Fruit fly (Drosophila melanogaster) whole organism, embryonic: Measurements from ENCODE around the gene asl.

ENCODE experiments used
- CG10321 ChIP-seq: fragments of 200-800 bp; sonication (Bioruptor generic); IDR thresholded peaks from 2 replicates; pipeline ENCODE4 v1.3.6; 2022; ENCODE audit warnings: missing biosample characterization, missing genetic modification characterization
- CG12155 ChIP-seq: fragments of 200-800 bp; sonication (Bioruptor generic); optimal IDR thresholded peaks from 3 replicates; lab custom pipeline; 2016; ENCODE audit warnings: missing biosample characterization, missing genetic modification characterization
- CG12769 ChIP-seq: fragments of 200-800 bp; sonication (Bioruptor generic); optimal IDR thresholded peaks from 2 replicates; lab custom pipeline; 2019; ENCODE audit warnings: missing biosample characterization, mild to moderate bottlenecking, missing genetic modification characterization, moderate library complexity
- CG1603 ChIP-seq: fragments of 200-800 bp; sonication (Bioruptor generic); optimal IDR thresholded peaks from 2 replicates; lab custom pipeline; 2019; ENCODE audit warnings: missing biosample characterization, mild to moderate bottlenecking, missing genetic modification characterization, moderate library complexity
- CG16779 ChIP-seq: fragments of 200-800 bp; sonication (Bioruptor generic); IDR thresholded peaks from 2 replicates; pipeline ENCODE4 v1.3.6; 2022; ENCODE audit warnings: missing biosample characterization, missing genetic modification characterization
- CG1832 ChIP-seq: fragments of 200-800 bp; sonication (Bioruptor generic); optimal IDR thresholded peaks from 2 replicates; lab custom pipeline; 2017; ENCODE audit warnings: missing biosample characterization, mild to moderate bottlenecking, missing genetic modification characterization, inconsistent platforms
- CG18764 ChIP-seq: fragments of 200-800 bp; sonication (Bioruptor generic); optimal IDR thresholded peaks from 3 replicates; lab custom pipeline; 2016; ENCODE audit warnings: missing biosample characterization, missing genetic modification characterization
- CG2199 ChIP-seq: fragments of 200-800 bp; sonication (Bioruptor generic); IDR thresholded peaks from 3 replicates; pipeline ENCODE4 v1.3.6; 2022; ENCODE audit warnings: missing biosample characterization, missing genetic modification characterization
- CG30403 ChIP-seq: fragments of 200-800 bp; sonication (Bioruptor generic); optimal IDR thresholded peaks from 3 replicates; lab custom pipeline; 2016; ENCODE audit warnings: missing biosample characterization, missing genetic modification characterization
- CG34224 ChIP-seq: fragments of 200-800 bp; sonication (Bioruptor generic); IDR thresholded peaks from 3 replicates; pipeline ENCODE4 v1.3.6; 2022; ENCODE audit warnings: missing biosample characterization, missing genetic modification characterization; ENCODE audit not compliant: partially characterized antibody
- CG3995 ChIP-seq: fragments of 200-800 bp; sonication (Bioruptor generic); optimal IDR thresholded peaks from 3 replicates; lab custom pipeline; 2016; ENCODE audit warnings: missing biosample characterization, missing genetic modification characterization
- CG4707 ChIP-seq: fragments of 200-800 bp; sonication (Bioruptor generic); optimal IDR thresholded peaks from 2 replicates; lab custom pipeline; 2018; ENCODE audit warnings: missing biosample characterization, mild to moderate bottlenecking, missing genetic modification characterization, moderate library complexity
- CG7372 ChIP-seq: fragments of 200-800 bp; sonication (Bioruptor generic); IDR thresholded peaks from 2 replicates; pipeline ENCODE4 v1.3.6; 2022; ENCODE audit warnings: missing biosample characterization, missing genetic modification characterization
- CG9437 ChIP-seq: fragments of 200-800 bp; sonication (Bioruptor generic); optimal IDR thresholded peaks from 2 replicates; lab custom pipeline; 2018; ENCODE audit warnings: missing biosample characterization, mild to moderate bottlenecking, missing genetic modification characterization
- CHES-1-like ChIP-seq: fragments of 200-800 bp; sonication (Bioruptor generic); optimal IDR thresholded peaks from 2 replicates; lab custom pipeline; 2016; ENCODE audit warnings: missing biosample characterization, missing genetic modification characterization
- D19A ChIP-seq: fragments of 200-800 bp; optimal IDR thresholded peaks from 3 replicates; lab custom pipeline; 2019; ENCODE audit warnings: missing biosample characterization, mild to moderate bottlenecking, missing genetic modification characterization, moderate library complexity
- Dp ChIP-seq: fragments of 200-800 bp; sonication (Bioruptor generic); optimal IDR thresholded peaks from 2 replicates; lab custom pipeline; 2018; ENCODE audit warnings: missing biosample characterization, mild to moderate bottlenecking, missing genetic modification characterization, moderate library complexity
- E2f2 ChIP-seq: fragments of 200-800 bp; sonication (Bioruptor generic); IDR thresholded peaks from 2 replicates; pipeline ENCODE4 v1.3.6; 2022; ENCODE audit warnings: missing biosample characterization, missing genetic modification characterization
- GATAe ChIP-seq: fragments of 200-800 bp; sonication (Bioruptor generic); conservative IDR thresholded peaks from 2 replicates; pipeline ENCODE4 v1.3.6; 2022; ENCODE audit warnings: missing biosample characterization, missing genetic modification characterization
- Jarid2 ChIP-seq: fragments of 200-800 bp; sonication (Bioruptor generic); optimal IDR thresholded peaks from 3 replicates; lab custom pipeline; 2017; ENCODE audit warnings: mild to moderate bottlenecking, missing biosample characterization, missing genetic modification reagents, missing genetic modification characterization
- MBD-R2 ChIP-seq: fragments of 200-800 bp; sonication (Bioruptor generic); IDR thresholded peaks from 2 replicates; pipeline ENCODE4 v1.3.6; 2022; ENCODE audit warnings: missing biosample characterization, missing genetic modification characterization
- Ptx1 ChIP-seq: fragments of 200-800 bp; sonication (Bioruptor generic); IDR thresholded peaks from 2 replicates; pipeline ENCODE4 v1.3.6; 2022; ENCODE audit warnings: missing biosample characterization, missing genetic modification characterization
- Scr ChIP-seq: fragments of 200-800 bp; sonication (Bioruptor generic); IDR thresholded peaks from 2 replicates; pipeline ENCODE4 v1.3.6; 2022; ENCODE audit warnings: missing biosample characterization, missing genetic modification characterization; ENCODE audit not compliant: partially characterized antibody
- Sry-δ ChIP-seq: fragments of 200-800 bp; sonication (Bioruptor generic); optimal IDR thresholded peaks from 2 replicates; lab custom pipeline; 2016; ENCODE audit warnings: missing biosample characterization, missing genetic modification characterization
- Vsx1 ChIP-seq: fragments of 200-800 bp; sonication (Bioruptor generic); optimal IDR thresholded peaks from 2 replicates; lab custom pipeline; 2017; ENCODE audit warnings: missing biosample characterization, mild to moderate bottlenecking, missing genetic modification characterization, missing genetic modification reagents
- YL-1 ChIP-seq: fragments of 200-800 bp; sonication (Bioruptor generic); optimal IDR thresholded peaks from 3 replicates; lab custom pipeline; 2017; ENCODE audit warnings: missing biosample characterization, mild to moderate bottlenecking, missing genetic modification characterization
- al ChIP-seq: fragments of 200-800 bp; sonication (Bioruptor generic); IDR thresholded peaks from 2 replicates; pipeline ENCODE4 v1.3.6; 2022; ENCODE audit warnings: missing biosample characterization, missing genetic modification characterization
- az2 ChIP-seq: fragments of 200-800 bp; sonication (Bioruptor generic); optimal IDR thresholded peaks from 3 replicates; lab custom pipeline; 2016; ENCODE audit warnings: missing biosample characterization, missing genetic modification characterization
- cad ChIP-seq: fragments of >200 bp; optimal IDR thresholded peaks from 2 replicates; lab custom pipeline; 2017; ENCODE audit warnings: missing biosample characterization, missing genetic modification characterization
- crc ChIP-seq: fragments of 200-800 bp; sonication (Bioruptor generic); optimal IDR thresholded peaks from 2 replicates; lab custom pipeline; 2016; ENCODE audit warnings: missing biosample characterization, missing genetic modification characterization
- dati ChIP-seq: fragments of 200-800 bp; sonication (Bioruptor generic); IDR thresholded peaks from 2 replicates; pipeline ENCODE4 v1.3.6; 2022; ENCODE audit warnings: missing biosample characterization, missing genetic modification characterization
- fu2 ChIP-seq: fragments of 200-800 bp; sonication (Bioruptor generic); optimal IDR thresholded peaks from 2 replicates; lab custom pipeline; 2016; ENCODE audit warnings: missing biosample characterization, missing genetic modification characterization
- hb ChIP-seq: fragments of 200-800 bp; sonication (Bioruptor generic); IDR thresholded peaks from 3 replicates; pipeline ENCODE4 v1.3.6; 2022; ENCODE audit warnings: missing biosample characterization, missing genetic modification characterization; ENCODE audit not compliant: partially characterized antibody
- insv ChIP-seq, 2 experiments: fragments of 200-800 bp; sonication (Bioruptor generic); optimal IDR thresholded peaks; 3 replicates each; lab custom pipeline; 2016 to 2018; ENCODE audit warnings: missing biosample characterization in 2 of 2, missing genetic modification characterization in 2 of 2
- inv ChIP-seq: fragments of 200-800 bp; sonication (Bioruptor generic); IDR thresholded peaks from 2 replicates; pipeline ENCODE4 v1.3.6; 2022; ENCODE audit warnings: missing biosample characterization, missing genetic modification characterization; ENCODE audit not compliant: partially characterized antibody
- lilli ChIP-seq: fragments of 200-800 bp; sonication (Bioruptor generic); optimal IDR thresholded peaks from 3 replicates; lab custom pipeline; 2016; ENCODE audit warnings: missing biosample characterization, missing genetic modification characterization
- lov ChIP-seq, 2 experiments: fragments of 200-800 bp in 1 of 2; fragments of >200 bp in 1 of 2; sonication (Bioruptor generic) in 1 of 2; IDR thresholded peaks in 1 of 2; optimal IDR thresholded peaks in 1 of 2; 2 replicates in 1 of 2; 3 replicates in 1 of 2; pipeline versions ENCODE4 v1.3.6 to Lab custom; 2017 to 2022; ENCODE audit warnings: missing biosample characterization in 1 of 2, missing genetic modification characterization in 1 of 2
- maf-S ChIP-seq: fragments of 200-800 bp; sonication (Bioruptor generic); optimal IDR thresholded peaks from 2 replicates; lab custom pipeline; 2016; ENCODE audit warnings: missing biosample characterization, missing genetic modification characterization
- pb ChIP-seq: fragments of 200-800 bp; sonication (Bioruptor generic); optimal IDR thresholded peaks from 3 replicates; lab custom pipeline; 2016; ENCODE audit warnings: missing biosample characterization, missing genetic modification characterization
- row ChIP-seq: fragments of 200-800 bp; sonication (Bioruptor generic); IDR thresholded peaks from 3 replicates; pipeline ENCODE4 v1.3.6; 2022; ENCODE audit warnings: missing biosample characterization, missing genetic modification characterization
- sc ChIP-seq, 3 experiments: fragments of >200 bp in 2 of 3; fragments of 200-800 bp in 1 of 3; sonication (Bioruptor generic) in 1 of 3; optimal IDR thresholded peaks; 2 replicates in 2 of 3; 3 replicates in 1 of 3; lab custom pipeline; 2017; ENCODE audit warnings: mild to moderate bottlenecking in 1 of 3, missing biosample characterization in 1 of 3, missing genetic modification characterization in 1 of 3, missing genetic modification reagents in 1 of 3
- shn ChIP-seq: fragments of 200-800 bp; sonication (Bioruptor generic); optimal IDR thresholded peaks from 3 replicates; lab custom pipeline; 2016; ENCODE audit warnings: missing biosample characterization, missing genetic modification characterization
- stwl ChIP-seq: fragments of 200-800 bp; sonication (Bioruptor generic); optimal IDR thresholded peaks from 3 replicates; lab custom pipeline; 2018; ENCODE audit warnings: missing biosample characterization, mild to moderate bottlenecking, missing genetic modification characterization, moderate library complexity
- unc-4 ChIP-seq: fragments of 200-800 bp; sonication (Bioruptor generic); IDR thresholded peaks from 2 replicates; pipeline ENCODE4 v1.3.6; 2022; ENCODE audit warnings: missing biosample characterization, missing genetic modification characterization; ENCODE audit not compliant: partially characterized antibody
- wdn ChIP-seq: fragments of 200-800 bp; sonication (Bioruptor generic); IDR thresholded peaks from 2 replicates; pipeline ENCODE4 v1.3.6; 2022; ENCODE audit warnings: missing biosample characterization, missing genetic modification characterization
- zfh2 ChIP-seq: fragments of 200-800 bp; sonication (Bioruptor generic); optimal IDR thresholded peaks from 2 replicates; lab custom pipeline; 2016; ENCODE audit warnings: missing biosample characterization, missing genetic modification characterization

Gene asl

dm6 chr3R:5554082-5554481 is 52.3 kb downstream of the asl start, which contains the start of gene Pcmt (continued):
- peak; percentile 70 for TF ChIP-seq Sry-δ (GFP tag; lab: Kevin White, UChicago)
- no peak for TF ChIP-seq lilli (GFP tag; lab: Kevin White, UChicago)
- TF ChIP-seq cad (GFP tag; lab: Kevin White, UChicago) = no peak
- no peak for TF ChIP-seq Vsx1
- TF ChIP-seq CG12155 (GFP tag; lab: Kevin White, UChicago) = no peak
- no peak for TF ChIP-seq insv (GFP tag; optimal IDR thresholded peaks at IDR 0.05; lab: Kevin White, UChicago)
- no peak for TF ChIP-seq CG4707 (GFP tag; lab: Kevin White, UChicago)
- peak; percentile 63 for TF ChIP-seq stwl (tag; lab: Kevin White, UChicago)
- TF ChIP-seq CG10321 (GFP tag; lab: Robert Waterston, UW) = no peak
- TF ChIP-seq CG12769 (tag; lab: Kevin White, UChicago) = no peak
- peak; percentile 50 for TF ChIP-seq CG1603 (tag; lab: Kevin White, UChicago)
- no peak for TF ChIP-seq wdn (GFP tag; lab: Robert Waterston, UW)
- TF ChIP-seq row = peak; percentile 25; the same call in 2 of the 3 replicates
- no peak for TF ChIP-seq CG1832 (GFP tag; lab: Kevin White, UChicago)
- no peak for TF ChIP-seq az2 (GFP tag; lab: Kevin White, UChicago)
- TF ChIP-seq CG9437 (GFP tag; lab: Kevin White, UChicago) = no peak
- TF ChIP-seq dati (GFP tag; lab: Robert Waterston, UW) = no peak
- peak; percentile 24; the same call in 2 of the 3 replicates for TF ChIP-seq CG34224 (GFP tag; lab: Robert Waterston, UW)
- no peak for TF ChIP-seq zfh2 (GFP tag; lab: Kevin White, UChicago)
- peak; percentile 29 for TF ChIP-seq E2f2 (GFP tag; lab: Robert Waterston, UW)
- 0 out of 2 replicates have a peak, but pooled peaks have one; percentile 32 for TF ChIP-seq unc-4
- TF ChIP-seq CG16779 (GFP tag; lab: Robert Waterston, UW) = no peak
- TF ChIP-seq MBD-R2 (GFP tag; lab: Robert Waterston, UW) = peak; percentile 82
- TF ChIP-seq Ptx1 (GFP tag; lab: Robert Waterston, UW) = no peak
- no peak for TF ChIP-seq CG30403
- no peak for TF ChIP-seq CG7372 (GFP tag; lab: Robert Waterston, UW)
- no peak for TF ChIP-seq maf-S (GFP tag; lab: Kevin White, UChicago)
- no peak for TF ChIP-seq Jarid2 (GFP tag; lab: Kevin White, UChicago)
- peak; percentile 6 for TF ChIP-seq D19A
- TF ChIP-seq inv (GFP tag; lab: Robert Waterston, UW) = no peak
- no peak for TF ChIP-seq CHES-1-like (GFP tag; lab: Kevin White, UChicago)
- no peak for TF ChIP-seq crc (GFP tag; lab: Kevin White, UChicago)
- TF ChIP-seq Scr (GFP tag; lab: Robert Waterston, UW) = peak; percentile 55; the same call in 1 of the 2 replicates
- TF ChIP-seq fu2 = no peak
- 0 out of 3 replicates have a peak, but pooled peaks have one; percentile 22 for TF ChIP-seq CG2199 (GFP tag; lab: Robert Waterston, UW)
- TF ChIP-seq hb (GFP tag; lab: Robert Waterston, UW) = no peak
- TF ChIP-seq pb (GFP tag; lab: Kevin White, UChicago) = no peak
- TF ChIP-seq CG18764 (GFP tag; lab: Kevin White, UChicago) = no peak
- TF ChIP-seq shn (GFP tag; lab: Kevin White, UChicago) = no peak
- peak; percentile 20 for TF ChIP-seq Dp (GFP tag; lab: Kevin White, UChicago)
- TF ChIP-seq sc (optimal IDR thresholded peaks at IDR 0.05; lab: Kevin White, UChicago) = no peak
- no peak for TF ChIP-seq sc (GFP tag; optimal IDR thresholded peaks at IDR 0.05; lab: Kevin White, UChicago)
- no peak for TF ChIP-seq al (GFP tag; lab: Robert Waterston, UW)
- TF ChIP-seq lov (optimal IDR thresholded peaks at IDR 0.05; lab: Kevin White, UChicago) = no peak
- no peak for TF ChIP-seq lov (GFP tag; IDR thresholded peaks at IDR 0.05; lab: Robert Waterston, UW)
- no peak for TF ChIP-seq YL-1 (GFP tag; lab: Kevin White, UChicago)
- no peak for TF ChIP-seq GATAe (GFP tag; lab: Robert Waterston, UW)
- no peak for TF ChIP-seq CG3995 (GFP tag; lab: Kevin White, UChicago)
